Worm (Caenorhabditis elegans): ENCODE measurements around the gene ZK418.13.

The ZK418.13 gene

ce11 chrIII:7081488-7081887 lies 5.2 kb upstream of the ZK418.13 start:
- TF ChIP-seq ceh-45 (GFP tag; IDR thresholded peaks at IDR 0.05) = no peak
- peak; percentile 24 for TF ChIP-seq elt-2 (tag; optimal IDR thresholded peaks at IDR 0.05)
- no peak for TF ChIP-seq che-1 (tag; optimal IDR thresholded peaks at IDR 0.05)
- TF ChIP-seq ref-2 (tag; optimal IDR thresholded peaks at IDR 0.05) = no peak

- TF ChIP-seq sdc-2 (tag; optimal IDR thresholded peaks at IDR 0.05) (no peak), unc-86 (tag; optimal IDR thresholded peaks at IDR 0.05) (no peak), eyg-1 (tag; optimal IDR thresholded peaks at IDR 0.05) (no peak), hlh-15 (tag; optimal IDR thresholded peaks at IDR 0.05) (no peak), fkh-6 (tag; optimal IDR thresholded peaks at IDR 0.05) (no peak), K09A11.1 (tag; optimal IDR thresholded peaks at IDR 0.05; ENCODE audit: insufficient read depth) (no peak)
Observed at ce11 chrIII:7080689-7081088, 4.4 kb upstream of the ZK418.13 start, which contains the start of gene ZK418.7. ZK418.7 (minus strand) TSS chrIII:7080789.

ce11 chrIII:7078737-7079136 lies 2.5 kb upstream of the ZK418.13 start, which contains the start of gene ZK418.6:
ZK418.6 (minus strand) TSS chrIII:7078837.
- no peak for TF ChIP-seq hlh-8 (tag; optimal IDR thresholded peaks at IDR 0.05)
- no peak for TF ChIP-seq ceh-31 (tag; optimal IDR thresholded peaks at IDR 0.05)
- TF ChIP-seq fkh-10 (GFP tag; optimal IDR thresholded peaks at IDR 0.05) = no peak
- TF ChIP-seq odd-2 (tag; optimal IDR thresholded peaks at IDR 0.05) = no peak
- TF ChIP-seq pros-1 (tag; optimal IDR thresholded peaks at IDR 0.05) = no peak
- no peak for TF ChIP-seq pqm-1 (tag; optimal IDR thresholded peaks at IDR 0.05)
- no peak for TF ChIP-seq ceh-18 (tag; optimal IDR thresholded peaks at IDR 0.05)
- TF ChIP-seq unc-42 (tag; optimal IDR thresholded peaks at IDR 0.05) = no peak
- TF ChIP-seq elt-4 (tag; optimal IDR thresholded peaks at IDR 0.05) = no peak

- TF ChIP-seq ceh-48 (tag; optimal IDR thresholded peaks at IDR 0.05) = peak; percentile 2
- TF ChIP-seq fkh-6 (tag; optimal IDR thresholded peaks at IDR 0.05) = no peak
Observed at ce11 chrIII:7073801-7074386, 2.4 kb downstream of the ZK418.13 start, which contains the start of gene ZK418.5. ZK418.5 (minus strand) TSS chrIII:7073851.

ce11 chrIII:7072452-7072851 lies 3.8 kb downstream of the ZK418.13 start, which contains the start of gene lin-37:
lin-37 (minus strand) TSS chrIII:7072552.
- no peak for TF ChIP-seq nhr-232 (tag; optimal IDR thresholded peaks at IDR 0.05)
- no peak for TF ChIP-seq ztf-16 (tag; optimal IDR thresholded peaks at IDR 0.05)
- TF ChIP-seq ceh-19 (GFP tag; optimal IDR thresholded peaks at IDR 0.05) = no peak

- no peak for TF ChIP-seq ceh-34 (tag; optimal IDR thresholded peaks at IDR 0.05)
- TF ChIP-seq pax-1 (tag; optimal IDR thresholded peaks at IDR 0.05) = no peak
- TF ChIP-seq ztf-16 (tag; optimal IDR thresholded peaks at IDR 0.05) = no peak
- TF ChIP-seq ceh-30 (tag; optimal IDR thresholded peaks at IDR 0.05) = no peak
- TF ChIP-seq ceh-14 (tag; optimal IDR thresholded peaks at IDR 0.05) = no peak
- TF ChIP-seq nhr-232 (tag; optimal IDR thresholded peaks at IDR 0.05) = no peak
Observed at ce11 chrIII:7069981-7070380, 6.3 kb downstream of the ZK418.13 start, which contains the start of gene tmem-17. tmem-17 (plus strand) TSS chrIII:7070281.

- TF ChIP-seq nfya-1 (tag; optimal IDR thresholded peaks at IDR 0.05) = peak; percentile 38
- no peak for TF ChIP-seq pat-9 (tag; optimal IDR thresholded peaks at IDR 0.05)
Observed at ce11 chrIII:7068520-7069113, 7.7 kb downstream of the ZK418.13 start, which contains the start of the genes ubc-18 and R01H2.8. ubc-18 (minus strand) TSS chrIII:7068570. R01H2.8 (plus strand) TSS chrIII:7069063.

Data from whole organism, late embryonic.